Fruit fly (Drosophila melanogaster) whole organism, pupa: ENCODE measurements around the gene Targ3.
A peak's percentile ranks its signal among the peaks of the same experiment; 100 is the strongest.

Source experiments
- CG10348 ChIP-seq: fragments of 200-800 bp; sonication (Bioruptor generic); IDR thresholded peaks from 2 replicates; pipeline ENCODE4 v1.3.6; 2022; ENCODE audit warnings: missing biosample characterization, missing genetic modification characterization
- CG12605 ChIP-seq: fragments of 200-800 bp; sonication (Bioruptor generic); IDR thresholded peaks from 2 replicates; pipeline ENCODE4 v1.3.6; 2022; ENCODE audit warnings: missing biosample characterization, missing genetic modification characterization
- CG13204 ChIP-seq: fragments of 200-800 bp; sonication (Bioruptor generic); optimal IDR thresholded peaks from 2 replicates; lab custom pipeline; 2018; ENCODE audit warnings: missing biosample characterization, mild to moderate bottlenecking, missing genetic modification characterization, moderate library complexity
- CG14655 ChIP-seq: fragments of 200-800 bp; sonication (Bioruptor generic); optimal IDR thresholded peaks from 3 replicates; lab custom pipeline; 2017; ENCODE audit warnings: mild to moderate bottlenecking, missing biosample characterization, missing genetic modification reagents, missing genetic modification characterization
- CG15710 ChIP-seq: fragments of 200-800 bp; sonication (Bioruptor generic); optimal IDR thresholded peaks from 2 replicates; lab custom pipeline; 2018; ENCODE audit warnings: missing biosample characterization, mild to moderate bottlenecking, missing genetic modification characterization, moderate library complexity
- CG17806 ChIP-seq: fragments of 200-800 bp; sonication (Bioruptor generic); optimal IDR thresholded peaks from 2 replicates; lab custom pipeline; 2018; ENCODE audit warnings: missing biosample characterization, mild to moderate bottlenecking, missing genetic modification characterization, moderate library complexity
- CG32121 ChIP-seq: fragments of 200-800 bp; sonication (Bioruptor generic); IDR thresholded peaks from 2 replicates; pipeline ENCODE4 v1.3.6; 2022; ENCODE audit warnings: missing biosample characterization, missing genetic modification characterization
- CG34367 ChIP-seq: fragments of 200-800 bp; sonication (Bioruptor generic); optimal IDR thresholded peaks from 2 replicates; lab custom pipeline; 2018; ENCODE audit warnings: missing biosample characterization, mild to moderate bottlenecking, missing genetic modification characterization
- CG4496 ChIP-seq: fragments of 200-800 bp; sonication (Bioruptor generic); IDR thresholded peaks from 3 replicates; pipeline ENCODE4 v1.3.6; 2022; ENCODE audit warnings: missing biosample characterization, missing genetic modification characterization
- CG8159 ChIP-seq: fragments of 200-800 bp; sonication (Bioruptor generic); optimal IDR thresholded peaks from 3 replicates; lab custom pipeline; 2018; ENCODE audit warnings: missing biosample characterization, mild to moderate bottlenecking, missing genetic modification characterization, moderate library complexity
- CG8301 ChIP-seq: fragments of 200-800 bp; sonication (Bioruptor generic); optimal IDR thresholded peaks from 2 replicates; lab custom pipeline; 2018; ENCODE audit warnings: missing biosample characterization, mild to moderate bottlenecking, missing genetic modification characterization
- CG9948 ChIP-seq: fragments of 200-800 bp; sonication (Bioruptor generic); optimal IDR thresholded peaks from 2 replicates; lab custom pipeline; 2018; ENCODE audit warnings: missing biosample characterization, mild to moderate bottlenecking, missing genetic modification characterization, moderate library complexity
- D1 ChIP-seq: fragments of 200-800 bp; sonication (Bioruptor generic); optimal IDR thresholded peaks from 2 replicates; lab custom pipeline; 2018; ENCODE audit warnings: missing biosample characterization, mild to moderate bottlenecking, missing genetic modification characterization, moderate library complexity
- EcR ChIP-seq: fragments of 200-800 bp; sonication (Bioruptor generic); optimal IDR thresholded peaks from 3 replicates; lab custom pipeline; 2019; ENCODE audit warnings: missing biosample characterization, missing genetic modification characterization, mild to moderate bottlenecking, moderate library complexity, missing genetic modification reagents
- Ets98B ChIP-seq: fragments of 200-800 bp; sonication (Bioruptor generic); IDR thresholded peaks from 2 replicates; pipeline ENCODE4 v1.3.6; 2022; ENCODE audit warnings: missing biosample characterization, missing genetic modification characterization
- Pif1A ChIP-seq: fragments of 200-800 bp; sonication (Bioruptor generic); optimal IDR thresholded peaks from 3 replicates; lab custom pipeline; 2016; ENCODE audit warnings: missing biosample characterization, missing genetic modification characterization
- Pif1B ChIP-seq: fragments of 200-800 bp; sonication (Bioruptor generic); optimal IDR thresholded peaks from 3 replicates; lab custom pipeline; 2016; ENCODE audit warnings: missing biosample characterization, missing genetic modification characterization
- Snoo ChIP-seq: fragments of 200-800 bp; sonication (Bioruptor generic); optimal IDR thresholded peaks from 3 replicates; lab custom pipeline; 2017; ENCODE audit warnings: missing biosample characterization, mild to moderate bottlenecking, missing genetic modification characterization, inconsistent platforms
- fd96Ca ChIP-seq: fragments of 200-800 bp; sonication (Bioruptor generic); IDR thresholded peaks from 3 replicates; pipeline ENCODE4 v1.3.6; 2022; ENCODE audit warnings: missing biosample characterization, missing genetic modification characterization
- gl ChIP-seq: fragments of 200-800 bp; sonication (Bioruptor generic); optimal IDR thresholded peaks from 2 replicates; lab custom pipeline; 2018; ENCODE audit warnings: missing biosample characterization, mild to moderate bottlenecking, missing genetic modification characterization
- rn ChIP-seq: fragments of 200-800 bp; sonication (Bioruptor generic); IDR thresholded peaks from 2 replicates; pipeline ENCODE4 v1.3.6; 2022; ENCODE audit warnings: missing biosample characterization, missing genetic modification characterization

Targ3 gene

DNA sequence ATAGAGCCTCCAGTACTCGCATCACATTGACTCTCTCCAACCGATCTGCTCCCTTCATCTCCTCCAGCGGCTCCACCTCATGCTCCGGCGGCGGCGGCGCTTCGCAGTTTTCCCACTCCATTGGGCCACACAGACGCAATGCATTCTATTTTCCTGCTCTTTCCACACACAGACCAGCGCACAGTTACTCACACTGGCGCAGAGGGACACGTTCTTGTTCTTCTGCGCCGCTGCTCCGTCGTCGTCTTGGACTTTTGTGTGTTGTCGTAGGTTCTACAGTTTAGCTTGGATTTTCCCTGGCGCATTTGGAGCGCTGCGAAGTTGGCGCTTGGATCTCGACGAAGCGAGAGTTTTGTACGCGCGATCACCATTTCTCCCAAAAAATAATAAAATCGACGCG, 29.7 kb downstream of the Targ3 start, which contains the start of gene Eip78C:
TSS of gene Eip78C (plus strand) at position 301 of the 400 bp plus-strand sequence.
- TF ChIP-seq fd96Ca (GFP tag; lab: Robert Waterston, UW), result peak; percentile 50; the same call in 1 of the 3 replicates
- no peak for TF ChIP-seq CG13204 (GFP tag; lab: Kevin White, UChicago)
- TF ChIP-seq CG12605, result no peak
- no peak for TF ChIP-seq CG17806 (tag; lab: Kevin White, UChicago)
- TF ChIP-seq CG9948 (tag; lab: Kevin White, UChicago), result no peak
- TF ChIP-seq CG10348, result no peak
- TF ChIP-seq CG32121, result 0 out of 2 replicates have a peak, but pooled peaks have one; percentile 29
- no peak for TF ChIP-seq Pif1B (GFP tag; lab: Kevin White, UChicago)
- TF ChIP-seq Ets98B (GFP tag; lab: Robert Waterston, UW), result peak; percentile 41; the same call in 1 of the 2 replicates
- no peak for TF ChIP-seq gl
- TF ChIP-seq Snoo, result no peak
- peak; percentile 6 for TF ChIP-seq CG14655 (GFP tag; lab: Kevin White, UChicago)
- no peak for TF ChIP-seq CG8301 (tag; lab: Kevin White, UChicago)

DNA sequence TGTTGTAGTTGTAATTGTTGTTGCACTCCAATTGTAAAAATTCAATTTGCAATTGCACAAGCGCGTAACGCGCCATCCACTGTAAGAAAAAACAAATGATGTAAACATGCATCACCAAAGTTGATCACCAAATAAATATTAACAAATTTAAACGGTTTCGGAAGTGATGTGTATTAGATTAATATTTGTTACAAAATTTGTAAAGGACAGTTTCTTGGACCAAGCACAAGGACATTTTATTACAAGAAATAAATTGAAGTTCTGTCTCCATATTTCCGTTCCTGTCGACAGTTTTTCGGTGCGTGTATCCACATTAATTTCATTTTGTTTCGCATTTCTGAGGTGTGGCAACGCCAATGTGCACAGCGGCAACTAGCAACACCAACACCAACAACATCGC, 33.1 kb downstream of the Targ3 start:
- TF ChIP-seq CG12605 (peak; percentile 41; the same call in 1 of the 2 replicates), rn (GFP tag; lab: Robert Waterston, UW) (peak; percentile 38; the same call in 1 of the 2 replicates), CG34367 (tag; lab: Kevin White, UChicago) (no peak), CG10348 (no peak; the same call in 1 of the 2 replicates), D1 (no peak), Snoo (no peak), CG8301 (tag; lab: Kevin White, UChicago) (peak; percentile 71), fd96Ca (GFP tag; lab: Robert Waterston, UW) (peak; percentile 82; the same call in 2 of the 3 replicates), Pif1A (GFP tag; lab: Kevin White, UChicago) (peak; percentile 39), CG8159 (tag; lab: Kevin White, UChicago) (no peak), Pif1B (GFP tag; lab: Kevin White, UChicago) (peak; percentile 20), CG32121 (peak; percentile 72), CG9948 (tag; lab: Kevin White, UChicago) (no peak), Ets98B (GFP tag; lab: Robert Waterston, UW) (peak; percentile 75), CG17806 (tag; lab: Kevin White, UChicago) (no peak), CG4496 (GFP tag; lab: Robert Waterston, UW) (peak; percentile 78), CG13204 (GFP tag; lab: Kevin White, UChicago) (no peak), EcR (no peak), gl (no peak), CG15710 (tag; lab: Kevin White, UChicago) (no peak), CG14655 (GFP tag; lab: Kevin White, UChicago) (peak; percentile 77)
- TF ChIP-seq, all 21 proteins: peak for 10

DNA sequence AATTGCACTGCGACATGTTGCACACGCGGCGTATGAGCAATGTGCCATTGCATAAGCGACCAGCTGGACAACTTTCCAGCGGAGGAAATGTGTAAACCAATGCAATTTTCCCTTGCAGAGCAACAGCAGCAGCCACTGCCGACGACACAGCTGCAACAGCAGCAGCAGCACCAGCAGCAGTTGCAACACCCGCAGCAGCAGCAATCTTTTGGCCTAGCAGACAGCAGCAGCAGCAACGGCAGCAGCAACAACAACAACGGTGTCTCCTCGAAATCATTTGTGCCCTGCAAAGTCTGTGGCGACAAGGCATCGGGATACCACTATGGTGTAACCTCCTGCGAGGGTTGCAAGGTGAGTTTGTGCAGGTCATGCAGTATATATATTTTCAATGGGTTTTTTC, 34.1 kb downstream of the Targ3 start:
- no peak for TF ChIP-seq CG14655 (GFP tag; lab: Kevin White, UChicago)
- no peak for TF ChIP-seq CG34367 (tag; lab: Kevin White, UChicago)
- no peak for TF ChIP-seq Pif1A (GFP tag; lab: Kevin White, UChicago)

DNA sequence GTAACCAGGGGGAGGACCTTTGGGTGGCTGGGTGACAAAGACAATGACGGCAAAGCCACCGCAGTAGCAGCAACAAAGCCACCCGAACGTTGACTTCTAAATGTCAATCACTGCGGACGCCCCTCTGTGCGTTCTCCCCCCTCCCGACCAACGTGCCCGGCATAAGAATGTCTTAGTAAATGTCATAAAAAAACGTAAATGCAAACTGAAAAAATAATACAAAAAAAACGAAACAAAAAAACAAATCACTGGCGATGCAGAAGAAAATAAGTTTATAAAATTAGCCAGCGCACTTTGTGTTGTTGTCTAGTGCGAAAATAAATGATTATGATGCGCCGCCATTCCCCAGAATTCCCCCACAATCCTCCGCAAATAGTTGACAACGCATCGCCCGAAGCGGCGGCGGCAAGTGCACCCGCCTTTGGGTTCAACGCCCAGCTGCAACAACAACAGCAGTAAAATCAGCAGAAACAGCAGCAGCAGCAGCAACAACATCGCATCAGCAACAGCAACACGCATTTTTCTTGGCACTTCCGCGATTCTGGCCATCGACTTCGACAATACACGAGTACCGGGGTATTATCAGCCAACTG, 40.4 kb downstream of the Targ3 start:
- TF ChIP-seq Pif1A (GFP tag; lab: Kevin White, UChicago) (peak; percentile 38), CG8301 (tag; lab: Kevin White, UChicago) (peak; percentile 72), EcR (peak; percentile 94), CG13204 (GFP tag; lab: Kevin White, UChicago) (peak; percentile 39), CG14655 (GFP tag; lab: Kevin White, UChicago) (peak; percentile 83), CG4496 (GFP tag; lab: Robert Waterston, UW) (peak; percentile 82), CG9948 (tag; lab: Kevin White, UChicago) (no peak), Snoo (no peak), rn (GFP tag; lab: Robert Waterston, UW) (peak; percentile 42; the same call in 1 of the 2 replicates), gl (no peak), CG12605 (peak; percentile 91), CG8159 (tag; lab: Kevin White, UChicago) (no peak), CG15710 (tag; lab: Kevin White, UChicago) (no peak), CG32121 (peak; percentile 85), D1 (no peak), fd96Ca (GFP tag; lab: Robert Waterston, UW) (peak; percentile 52; the same call in 1 of the 3 replicates), Pif1B (GFP tag; lab: Kevin White, UChicago) (no peak), CG34367 (tag; lab: Kevin White, UChicago) (no peak), Ets98B (GFP tag; lab: Robert Waterston, UW) (peak; percentile 72), CG17806 (tag; lab: Kevin White, UChicago) (no peak), CG10348 (no peak)

DNA sequence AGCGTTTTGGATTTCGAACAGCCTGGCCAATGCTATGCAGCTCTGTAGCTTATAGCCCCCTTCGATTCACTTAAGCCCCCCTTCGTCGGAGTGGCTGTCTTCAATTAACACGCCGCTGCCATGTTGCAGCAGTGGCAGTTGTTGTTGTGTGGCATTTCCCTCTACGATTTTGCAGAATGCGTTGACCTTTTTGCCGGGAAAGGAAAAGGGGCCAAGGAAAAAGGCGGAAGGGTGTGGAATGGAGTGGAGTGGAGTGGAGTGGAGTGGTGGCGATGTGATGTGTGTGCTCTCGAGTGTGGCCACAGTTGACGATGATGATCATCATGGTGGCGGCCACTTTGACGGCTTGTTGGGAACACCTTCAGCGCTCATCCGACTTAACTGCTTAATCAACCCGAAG, 41.7 kb downstream of the Targ3 start:
- TF ChIP-seq Snoo, result no peak
- 0 out of 2 replicates have a peak, but pooled peaks have one; percentile 9 for TF ChIP-seq Ets98B (GFP tag; lab: Robert Waterston, UW)
- TF ChIP-seq D1, result no peak
- no peak for TF ChIP-seq CG12605
- no peak for TF ChIP-seq CG8301 (tag; lab: Kevin White, UChicago)
- TF ChIP-seq CG32121, result 0 out of 2 replicates have a peak, but pooled peaks have one; percentile 10
- TF ChIP-seq CG34367 (tag; lab: Kevin White, UChicago), result no peak
- TF ChIP-seq CG9948 (tag; lab: Kevin White, UChicago), result no peak
- TF ChIP-seq rn (GFP tag; lab: Robert Waterston, UW), result no peak
- no peak for TF ChIP-seq Pif1A (GFP tag; lab: Kevin White, UChicago)
- TF ChIP-seq EcR, result peak; percentile 82
- TF ChIP-seq CG8159 (tag; lab: Kevin White, UChicago), result no peak
- TF ChIP-seq CG13204 (GFP tag; lab: Kevin White, UChicago), result no peak
- TF ChIP-seq fd96Ca (GFP tag; lab: Robert Waterston, UW), result no peak
